Fruit fly (Drosophila melanogaster) whole organism, embryonic: Measurements from ENCODE around the gene Baldspot.

ENCODE experiments used
- CG11093 ChIP-seq: fragments of 200-800 bp; sonication (Bioruptor generic); IDR thresholded peaks from 3 replicates; pipeline ENCODE4 v1.3.6; 2022; ENCODE audit warnings: missing biosample characterization, missing genetic modification characterization
- CG12219 ChIP-seq: fragments of 200-800 bp; sonication (Bioruptor generic); optimal IDR thresholded peaks from 3 replicates; lab custom pipeline; 2018; ENCODE audit warnings: missing biosample characterization, mild to moderate bottlenecking, missing genetic modification characterization
- CG15073 ChIP-seq: fragments of 200-800 bp; sonication (Bioruptor generic); optimal IDR thresholded peaks from 2 replicates; lab custom pipeline; 2016; ENCODE audit warnings: missing biosample characterization, missing genetic modification characterization
- CG15269 ChIP-seq: fragments of 200-800 bp; sonication (Bioruptor generic); optimal IDR thresholded peaks from 2 replicates; lab custom pipeline; 2018; ENCODE audit warnings: missing biosample characterization, mild to moderate bottlenecking, missing genetic modification characterization, moderate library complexity
- CG1603 ChIP-seq: fragments of 200-800 bp; sonication (Bioruptor generic); optimal IDR thresholded peaks from 2 replicates; lab custom pipeline; 2019; ENCODE audit warnings: missing biosample characterization, mild to moderate bottlenecking, missing genetic modification characterization, moderate library complexity
- CG16863 ChIP-seq: fragments of 200-800 bp; sonication (Bioruptor generic); optimal IDR thresholded peaks from 3 replicates; lab custom pipeline; 2016; ENCODE audit warnings: missing biosample characterization, missing genetic modification characterization
- CG17361 ChIP-seq: fragments of 200-800 bp; sonication (Bioruptor generic); IDR thresholded peaks from 3 replicates; pipeline ENCODE4 v1.3.6; 2022; ENCODE audit warnings: missing biosample characterization, missing genetic modification characterization
- CG17385 ChIP-seq: fragments of 200-800 bp; sonication (Bioruptor generic); optimal IDR thresholded peaks from 3 replicates; lab custom pipeline; 2018; ENCODE audit warnings: missing biosample characterization, mild to moderate bottlenecking, missing genetic modification characterization
- CG17568 ChIP-seq: fragments of 200-800 bp; sonication (Bioruptor generic); optimal IDR thresholded peaks from 2 replicates; lab custom pipeline; 2018; ENCODE audit warnings: missing biosample characterization, mild to moderate bottlenecking, missing genetic modification characterization, moderate library complexity
- CG18262 ChIP-seq: fragments of 200-800 bp; optimal IDR thresholded peaks from 3 replicates; lab custom pipeline; 2019; ENCODE audit warnings: missing biosample characterization, mild to moderate bottlenecking, missing genetic modification characterization, moderate library complexity
- CG2678 ChIP-seq: fragments of 200-800 bp; sonication (Bioruptor generic); optimal IDR thresholded peaks from 3 replicates; lab custom pipeline; 2019; ENCODE audit warnings: missing biosample characterization, mild to moderate bottlenecking, missing genetic modification characterization, moderate library complexity
- CG30431 ChIP-seq: fragments of 200-800 bp; sonication (Bioruptor generic); optimal IDR thresholded peaks from 2 replicates; lab custom pipeline; 2017; ENCODE audit warnings: missing biosample characterization, missing genetic modification characterization
- CG31365 ChIP-seq: fragments of 200-800 bp; sonication (Bioruptor generic); optimal IDR thresholded peaks from 2 replicates; lab custom pipeline; 2018; ENCODE audit warnings: missing biosample characterization, mild to moderate bottlenecking, missing genetic modification characterization
- CG3163 ChIP-seq: fragments of 200-800 bp; sonication (Bioruptor generic); optimal IDR thresholded peaks from 3 replicates; lab custom pipeline; 2016; ENCODE audit warnings: missing biosample characterization, missing genetic modification characterization
- CG32532 ChIP-seq: fragments of 200-800 bp; sonication (Bioruptor generic); IDR thresholded peaks from 2 replicates; pipeline ENCODE4 v1.3.6; 2022; ENCODE audit warnings: missing biosample characterization, missing genetic modification characterization
- CG34422 ChIP-seq: fragments of 200-800 bp; sonication (Bioruptor generic); IDR thresholded peaks from 3 replicates; pipeline ENCODE4 v1.3.6; 2022; ENCODE audit warnings: missing biosample characterization, missing genetic modification characterization
- CG3995 ChIP-seq: fragments of 200-800 bp; sonication (Bioruptor generic); optimal IDR thresholded peaks from 3 replicates; lab custom pipeline; 2016; ENCODE audit warnings: missing biosample characterization, missing genetic modification characterization
- CG4730 ChIP-seq: fragments of 200-800 bp; sonication (Bioruptor generic); IDR thresholded peaks from 2 replicates; pipeline ENCODE4 v1.3.6; 2022; ENCODE audit warnings: missing biosample characterization, missing genetic modification characterization
- CG4820 ChIP-seq: fragments of 200-800 bp; sonication (Bioruptor generic); optimal IDR thresholded peaks from 3 replicates; lab custom pipeline; 2016; ENCODE audit warnings: missing biosample characterization, missing genetic modification characterization
- CG6175 ChIP-seq: fragments of 200-800 bp; sonication (Bioruptor generic); IDR thresholded peaks from 3 replicates; pipeline ENCODE4 v1.3.6; 2022; ENCODE audit warnings: missing biosample characterization, missing genetic modification characterization
- CG6765 ChIP-seq: fragments of 200-800 bp; sonication (Bioruptor generic); optimal IDR thresholded peaks from 3 replicates; lab custom pipeline; 2017; ENCODE audit warnings: missing biosample characterization, mild to moderate bottlenecking, missing genetic modification characterization
- CG8359 ChIP-seq: fragments of 200-800 bp; sonication (Bioruptor generic); optimal IDR thresholded peaks from 2 replicates; lab custom pipeline; 2017; ENCODE audit warnings: missing biosample characterization, mild to moderate bottlenecking, missing genetic modification characterization, borderline replicate concordance
- CG8765 ChIP-seq: fragments of 200-800 bp; sonication (Bioruptor generic); IDR thresholded peaks from 2 replicates; pipeline ENCODE4 v1.3.6; 2022; ENCODE audit warnings: missing biosample characterization, missing genetic modification characterization
- CG9727 ChIP-seq: fragments of 200-800 bp; sonication (Bioruptor generic); optimal IDR thresholded peaks from 3 replicates; lab custom pipeline; 2017; ENCODE audit warnings: missing biosample characterization, mild to moderate bottlenecking, missing genetic modification characterization
- CG9932 ChIP-seq: fragments of 200-800 bp; sonication (Bioruptor generic); IDR thresholded peaks from 2 replicates; pipeline ENCODE4 v1.3.6; 2022; ENCODE audit warnings: missing biosample characterization, missing genetic modification characterization
- Elba2 ChIP-seq: fragments of 200-800 bp; sonication (Bioruptor generic); optimal IDR thresholded peaks from 3 replicates; lab custom pipeline; 2016; ENCODE audit warnings: missing biosample characterization, missing genetic modification characterization
- Gug ChIP-seq: fragments of 200-800 bp; sonication (Bioruptor generic); IDR thresholded peaks from 4 replicates; pipeline ENCODE4 v1.3.6; 2022; ENCODE audit warnings: missing biosample characterization, missing genetic modification characterization
- Hey ChIP-seq: fragments of 200-800 bp; sonication (Bioruptor generic); optimal IDR thresholded peaks from 3 replicates; lab custom pipeline; 2018; ENCODE audit warnings: missing biosample characterization, mild to moderate bottlenecking, missing genetic modification characterization
- Hr3 ChIP-seq: fragments of 200-800 bp; sonication (Bioruptor generic); optimal IDR thresholded peaks from 3 replicates; lab custom pipeline; 2016; ENCODE audit warnings: missing biosample characterization, missing genetic modification characterization
- Hr39 ChIP-seq: fragments of >200 bp; optimal IDR thresholded peaks from 2 replicates; lab custom pipeline; 2017
- Ptx1 ChIP-seq: fragments of 200-800 bp; sonication (Bioruptor generic); IDR thresholded peaks from 2 replicates; pipeline ENCODE4 v1.3.6; 2022; ENCODE audit warnings: missing biosample characterization, missing genetic modification characterization
- Sox102F ChIP-seq: fragments of 200-800 bp; sonication (Bioruptor generic); optimal IDR thresholded peaks from 2 replicates; lab custom pipeline; 2018; ENCODE audit warnings: missing biosample characterization, mild to moderate bottlenecking, missing genetic modification characterization, moderate library complexity
- Sry-β ChIP-seq: fragments of 200-800 bp; sonication (Bioruptor generic); optimal IDR thresholded peaks from 2 replicates; lab custom pipeline; 2018; ENCODE audit warnings: missing biosample characterization, mild to moderate bottlenecking, missing genetic modification characterization, moderate library complexity
- abd-A ChIP-seq: fragments of 200-800 bp; sonication (Bioruptor generic); optimal IDR thresholded peaks from 3 replicates; lab custom pipeline; 2019; ENCODE audit warnings: missing biosample characterization, mild to moderate bottlenecking, missing genetic modification characterization, moderate library complexity
- ci ChIP-seq: fragments of 200-800 bp; sonication (Bioruptor generic); IDR thresholded peaks from 3 replicates; pipeline ENCODE4 v1.3.6; 2022; ENCODE audit warnings: missing biosample characterization, missing genetic modification characterization
- corto ChIP-seq: fragments of 200-800 bp; sonication (Bioruptor generic); optimal IDR thresholded peaks from 2 replicates; lab custom pipeline; 2016; ENCODE audit warnings: missing biosample characterization, mild to moderate bottlenecking, missing genetic modification characterization, moderate library complexity
- crc ChIP-seq: fragments of 200-800 bp; sonication (Bioruptor generic); optimal IDR thresholded peaks from 2 replicates; lab custom pipeline; 2016; ENCODE audit warnings: missing biosample characterization, missing genetic modification characterization
- dm ChIP-seq: fragments of 200-800 bp; sonication (Bioruptor generic); optimal IDR thresholded peaks from 3 replicates; lab custom pipeline; 2016; ENCODE audit warnings: missing biosample characterization, missing genetic modification characterization
- eve ChIP-seq, 2 experiments: fragments of >200 bp; optimal IDR thresholded peaks; 2 replicates each; lab custom pipeline; 2017; ENCODE audit warnings: missing biosample characterization in 2 of 2, missing genetic modification characterization in 2 of 2
- gro ChIP-seq: fragments of 200-800 bp; sonication (Bioruptor generic); optimal IDR thresholded peaks from 2 replicates; lab custom pipeline; 2016; ENCODE audit warnings: missing biosample characterization, missing genetic modification characterization
- h ChIP-seq: fragments of >200 bp; optimal IDR thresholded peaks from 2 replicates; lab custom pipeline; 2017
- her ChIP-seq: fragments of 200-800 bp; sonication (Bioruptor generic); optimal IDR thresholded peaks from 2 replicates; lab custom pipeline; 2016; ENCODE audit warnings: missing biosample characterization, missing genetic modification characterization
- ind ChIP-seq: fragments of 200-800 bp; sonication (Bioruptor generic); optimal IDR thresholded peaks from 3 replicates; lab custom pipeline; 2016; ENCODE audit warnings: missing biosample characterization, missing genetic modification characterization
- jigr1 ChIP-seq: fragments of 200-800 bp; sonication (Bioruptor generic); IDR thresholded peaks from 3 replicates; pipeline ENCODE4 v1.3.6; 2022; ENCODE audit warnings: missing biosample characterization, missing genetic modification characterization
- klu ChIP-seq: fragments of 200-800 bp; sonication (Bioruptor generic); IDR thresholded peaks from 2 replicates; pipeline ENCODE4 v1.3.6; 2022; ENCODE audit warnings: missing biosample characterization, missing genetic modification characterization
- pho ChIP-seq: fragments of 200-800 bp; sonication (Bioruptor generic); optimal IDR thresholded peaks from 2 replicates; lab custom pipeline; 2016; ENCODE audit warnings: missing biosample characterization, missing genetic modification characterization
- shn ChIP-seq: fragments of 200-800 bp; sonication (Bioruptor generic); optimal IDR thresholded peaks from 3 replicates; lab custom pipeline; 2016; ENCODE audit warnings: missing biosample characterization, missing genetic modification characterization
- tio ChIP-seq: fragments of 200-800 bp; sonication (Bioruptor generic); optimal IDR thresholded peaks from 2 replicates; lab custom pipeline; 2017; ENCODE audit warnings: missing biosample characterization, missing genetic modification characterization, inconsistent platforms
- unc-4 ChIP-seq: fragments of 200-800 bp; sonication (Bioruptor generic); IDR thresholded peaks from 2 replicates; pipeline ENCODE4 v1.3.6; 2022; ENCODE audit warnings: missing biosample characterization, missing genetic modification characterization; ENCODE audit not compliant: partially characterized antibody
- unpg ChIP-seq: fragments of 200-800 bp; sonication (Bioruptor generic); optimal IDR thresholded peaks from 3 replicates; lab custom pipeline; 2018; ENCODE audit warnings: missing biosample characterization, mild to moderate bottlenecking, missing genetic modification characterization, moderate library complexity
- yki ChIP-seq: fragments of >200 bp; optimal IDR thresholded peaks from 3 replicates; lab custom pipeline; 2018
- zfh2 ChIP-seq: fragments of 200-800 bp; sonication (Bioruptor generic); optimal IDR thresholded peaks from 2 replicates; lab custom pipeline; 2016; ENCODE audit warnings: missing biosample characterization, missing genetic modification characterization

Baldspot gene

dm6 chr3L:16667663-16668465 is 6.4 kb upstream of the Baldspot start, which contains the start of gene Galphaf (continued):
- TF ChIP-seq CG34422 (GFP tag; lab: Robert Waterston, UW) (no peak), CG6765 (GFP tag; lab: Kevin White, UChicago) (no peak), CG16863 (GFP tag; lab: Kevin White, UChicago) (no peak), Hr3 (GFP tag; lab: Kevin White, UChicago) (no peak), her (GFP tag; lab: Kevin White, UChicago) (no peak), unpg (no peak), tio (no peak), Hr39 (lab: Kevin White, UChicago) (no peak), Gug (no peak), klu (GFP tag; lab: Robert Waterston, UW) (no peak), CG1603 (tag; lab: Kevin White, UChicago) (no peak), CG17361 (no peak), dm (no peak), CG18262 (no peak), CG12219 (GFP tag; lab: Kevin White, UChicago) (no peak), CG3163 (GFP tag; lab: Kevin White, UChicago) (peak; percentile 89), CG15269 (tag; lab: Kevin White, UChicago) (no peak), CG32532 (0 out of 2 replicates have a peak, but pooled peaks have one; percentile 20), CG31365 (tag; lab: Kevin White, UChicago) (no peak), zfh2 (GFP tag; lab: Kevin White, UChicago) (no peak), shn (GFP tag; lab: Kevin White, UChicago) (no peak), gro (GFP tag; lab: Kevin White, UChicago) (peak; percentile 30), CG15073 (no peak), CG3995 (GFP tag; lab: Kevin White, UChicago) (peak; percentile 49), CG17385 (GFP tag; lab: Kevin White, UChicago) (peak; percentile 16), Sry-β (GFP tag; lab: Kevin White, UChicago) (no peak), ci (GFP tag; lab: Robert Waterston, UW) (no peak; the same call in 2 of the 3 replicates), CG6175 (GFP tag; lab: Robert Waterston, UW) (no peak), CG9727 (GFP tag; lab: Kevin White, UChicago) (no peak), Sox102F (GFP tag; lab: Kevin White, UChicago) (no peak), CG4820 (GFP tag; lab: Kevin White, UChicago) (no peak)

- TF ChIP-seq unc-4 (GFP tag; lab: Robert Waterston, UW) (no peak), klu (GFP tag; lab: Robert Waterston, UW) (no peak), eve (GFP tag; optimal IDR thresholded peaks at IDR 0.05; lab: Kevin White, UChicago) (no peak), CG8765 (GFP tag; lab: Robert Waterston, UW) (no peak), abd-A (tag; lab: Kevin White, UChicago) (no peak), pho (GFP tag; lab: Kevin White, UChicago) (no peak), jigr1 (GFP tag; lab: Robert Waterston, UW) (no peak), CG9932 (GFP tag; lab: Robert Waterston, UW) (0 out of 2 replicates have a peak, but pooled peaks have one; percentile 11), CG2678 (tag; lab: Kevin White, UChicago) (peak; percentile 23), Ptx1 (GFP tag; lab: Robert Waterston, UW) (no peak), CG30431 (GFP tag; lab: Kevin White, UChicago) (no peak), corto (no peak), CG8359 (GFP tag; lab: Kevin White, UChicago) (no peak), yki (lab: Kevin White, UChicago) (no peak), CG17568 (GFP tag; lab: Kevin White, UChicago) (no peak), Hey (tag; lab: Kevin White, UChicago) (no peak), CG34422 (GFP tag; lab: Robert Waterston, UW) (no peak), ind (no peak), h (lab: Kevin White, UChicago) (no peak), Elba2 (GFP tag; lab: Kevin White, UChicago) (no peak), CG4730 (GFP tag; lab: Robert Waterston, UW) (no peak), crc (GFP tag; lab: Kevin White, UChicago) (no peak), CG11093 (GFP tag; lab: Robert Waterston, UW) (no peak)
Measured at dm6 chr3L:16666429-16667005, 5.1 kb upstream of the Baldspot start.
